Fruit fly (Drosophila melanogaster): ENCODE data around the gene CCHa2.

CCHa2 gene

dm6 chr3R:13397040-13397439, 2.0 kb upstream of the CCHa2 start, which contains the start of gene CG14374:
TSS of gene CG14374 (minus strand) at chr3R:13397140.
- TF ChIP-seq CG7101 (tag; optimal IDR thresholded peaks at IDR 0.05) (no peak), tj (GFP tag; optimal IDR thresholded peaks at IDR 0.05) (no peak), Hr96 (GFP tag; optimal IDR thresholded peaks at IDR 0.05) (no peak), CG5204 (GFP tag; optimal IDR thresholded peaks at IDR 0.05) (no peak), pad (GFP tag; optimal IDR thresholded peaks at IDR 0.05) (no peak), Clk (GFP tag; optimal IDR thresholded peaks at IDR 0.05) (no peak), CG14711 (tag; optimal IDR thresholded peaks at IDR 0.05) (no peak), kay (GFP tag; ENCODE audit: borderline replicate concordance) (no peak), CG1620 (GFP tag; optimal IDR thresholded peaks at IDR 0.05) (no peak), toe (GFP tag; optimal IDR thresholded peaks at IDR 0.05) (no peak), CG7045 (GFP tag; optimal IDR thresholded peaks at IDR 0.05) (no peak), CG12768 (GFP tag; optimal IDR thresholded peaks at IDR 0.05) (no peak), bab1 (GFP tag; optimal IDR thresholded peaks at IDR 0.05) (no peak), Mnt (GFP tag; optimal IDR thresholded peaks at IDR 0.05) (no peak), cnc (optimal IDR thresholded peaks at IDR 0.05) (no peak), cic (GFP tag; optimal IDR thresholded peaks at IDR 0.05) (no peak), Crg-1 (GFP tag; optimal IDR thresholded peaks at IDR 0.05) (no peak), CG33017 (tag; optimal IDR thresholded peaks at IDR 0.05) (no peak), ovo (GFP tag; optimal IDR thresholded peaks at IDR 0.05) (no peak)

- TF ChIP-seq toe (GFP tag; optimal IDR thresholded peaks at IDR 0.05) (no peak), bab1 (GFP tag; optimal IDR thresholded peaks at IDR 0.05) (no peak), Mnt (GFP tag; optimal IDR thresholded peaks at IDR 0.05) (no peak), cic (GFP tag; optimal IDR thresholded peaks at IDR 0.05) (no peak), CG5204 (GFP tag; optimal IDR thresholded peaks at IDR 0.05) (no peak), CG1620 (GFP tag; optimal IDR thresholded peaks at IDR 0.05) (no peak), CG11617 (GFP tag; optimal IDR thresholded peaks at IDR 0.05) (no peak), CG33017 (tag; optimal IDR thresholded peaks at IDR 0.05) (no peak), CG14711 (tag; optimal IDR thresholded peaks at IDR 0.05) (no peak)
Observed at dm6 chr3R:13393009-13393408, 2.0 kb downstream of the CCHa2 start.

- no peak for TF ChIP-seq CG33017 (tag; optimal IDR thresholded peaks at IDR 0.05)
- no peak for TF ChIP-seq CG1620 (GFP tag; optimal IDR thresholded peaks at IDR 0.05)
- no peak for TF ChIP-seq bab1 (GFP tag; optimal IDR thresholded peaks at IDR 0.05)
- no peak for TF ChIP-seq Hr96 (GFP tag; optimal IDR thresholded peaks at IDR 0.05)
- no peak for TF ChIP-seq pad (GFP tag; optimal IDR thresholded peaks at IDR 0.05)
- no peak for TF ChIP-seq toe (GFP tag; optimal IDR thresholded peaks at IDR 0.05)
- no peak for TF ChIP-seq kay (GFP tag; ENCODE audit: borderline replicate concordance)
- TF ChIP-seq CG12768 (GFP tag; optimal IDR thresholded peaks at IDR 0.05): no peak
- TF ChIP-seq cic (GFP tag; optimal IDR thresholded peaks at IDR 0.05): no peak
- no peak for TF ChIP-seq ovo (GFP tag; optimal IDR thresholded peaks at IDR 0.05)
- TF ChIP-seq cnc (optimal IDR thresholded peaks at IDR 0.05): no peak
- no peak for TF ChIP-seq Clk (GFP tag; optimal IDR thresholded peaks at IDR 0.05)
- TF ChIP-seq CG7045 (GFP tag; optimal IDR thresholded peaks at IDR 0.05): no peak
Observed at dm6 chr3R:13390490-13390889, 4.5 kb downstream of the CCHa2 start.

DNA sequence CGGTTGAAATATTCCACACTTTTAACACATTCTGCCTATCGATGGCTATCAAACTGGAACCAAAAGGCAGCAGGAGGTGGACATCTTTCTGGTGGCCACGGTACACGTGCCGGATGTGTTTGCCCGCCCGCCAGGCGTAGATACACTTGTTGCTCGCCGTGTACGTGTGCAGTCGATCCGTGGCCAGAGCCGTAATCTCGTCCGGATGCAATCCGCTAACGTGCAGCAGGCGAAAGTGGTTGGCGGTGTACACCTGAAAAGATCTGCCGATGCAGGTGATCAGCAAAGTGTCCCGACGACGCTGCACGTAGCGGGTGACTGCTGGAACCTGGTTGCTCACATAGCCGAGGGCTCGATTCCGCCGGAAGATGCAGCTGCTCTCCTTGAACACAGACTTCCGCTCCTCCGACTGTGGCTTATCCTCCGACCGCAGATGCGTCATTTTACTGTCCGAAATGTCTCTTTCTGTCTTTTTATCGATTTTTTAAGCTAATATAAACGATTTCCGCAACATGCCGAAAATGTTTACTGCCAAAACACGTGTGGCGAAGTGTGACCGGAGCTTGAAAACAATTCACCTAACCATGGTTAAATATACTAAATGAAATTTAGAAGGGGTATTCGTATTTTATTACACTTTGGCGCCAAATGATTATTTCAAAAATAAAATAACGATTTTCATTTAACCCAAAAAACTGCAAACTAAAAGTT, 6.7 kb downstream of the CCHa2 start, which contains the start of gene CG9799:
Gene CG9799, minus strand, starts transcription at position 550 of the 711 bp plus-strand sequence.
- TF ChIP-seq Mnt (GFP tag; optimal IDR thresholded peaks at IDR 0.05): peak; percentile 99
- TF ChIP-seq CG5204 (GFP tag; optimal IDR thresholded peaks at IDR 0.05): no peak
- TF ChIP-seq CG7101 (tag; optimal IDR thresholded peaks at IDR 0.05): no peak
- no peak for TF ChIP-seq tj (GFP tag; optimal IDR thresholded peaks at IDR 0.05)
- no peak for TF ChIP-seq cnc (optimal IDR thresholded peaks at IDR 0.05)
- peak; percentile 26 for TF ChIP-seq bab1 (GFP tag; optimal IDR thresholded peaks at IDR 0.05)
- no peak for TF ChIP-seq Hr96 (GFP tag; optimal IDR thresholded peaks at IDR 0.05)
- TF ChIP-seq pad (GFP tag; optimal IDR thresholded peaks at IDR 0.05): no peak

- TF ChIP-seq CG11617 (GFP tag; optimal IDR thresholded peaks at IDR 0.05) (no peak), Clk (GFP tag; optimal IDR thresholded peaks at IDR 0.05) (no peak), Mnt (GFP tag; optimal IDR thresholded peaks at IDR 0.05) (no peak), CG1620 (GFP tag; optimal IDR thresholded peaks at IDR 0.05) (no peak), kay (GFP tag; ENCODE audit: borderline replicate concordance) (peak; percentile 91), CG12768 (GFP tag; optimal IDR thresholded peaks at IDR 0.05) (no peak)
Observed at dm6 chr3R:13385105-13385504, 9.9 kb downstream of the CCHa2 start.

DNA sequence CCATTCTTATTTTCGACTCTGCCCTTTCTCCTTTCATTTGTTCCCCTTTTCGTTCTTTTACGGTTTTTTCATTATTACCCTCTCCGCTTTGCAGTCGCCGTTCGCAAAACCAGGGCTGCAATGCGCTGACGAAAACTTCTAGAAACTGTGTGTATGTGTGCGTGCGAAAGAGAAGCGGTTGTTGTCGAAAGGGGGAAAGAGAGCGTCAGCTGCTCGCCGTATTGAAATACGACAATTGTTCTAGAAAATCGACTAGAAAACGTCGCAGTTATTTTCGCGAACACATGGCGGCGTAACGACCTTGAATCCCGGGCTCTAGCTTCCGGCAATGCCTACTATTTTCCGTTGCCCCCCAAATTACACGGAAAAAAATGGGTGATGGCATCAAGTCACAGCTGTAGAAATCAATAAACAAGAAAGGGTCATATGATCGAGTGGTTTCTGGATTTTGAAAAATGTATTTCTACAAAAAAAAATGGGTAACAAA, 12.3 kb downstream of the CCHa2 start:
- TF ChIP-seq CG7045 (GFP tag; optimal IDR thresholded peaks at IDR 0.05): no peak
- peak; percentile 93 for TF ChIP-seq kay (GFP tag; ENCODE audit: borderline replicate concordance)
- TF ChIP-seq bab1 (GFP tag; optimal IDR thresholded peaks at IDR 0.05): peak; percentile 3
- peak; percentile 22 for TF ChIP-seq CG14711 (tag; optimal IDR thresholded peaks at IDR 0.05)
- peak; percentile 23 for TF ChIP-seq CG7101 (tag; optimal IDR thresholded peaks at IDR 0.05)
- peak; percentile 92 for TF ChIP-seq pad (GFP tag; optimal IDR thresholded peaks at IDR 0.05)
- no peak for TF ChIP-seq cnc (optimal IDR thresholded peaks at IDR 0.05)
- no peak for TF ChIP-seq Hr96 (GFP tag; optimal IDR thresholded peaks at IDR 0.05)
- TF ChIP-seq Crg-1 (GFP tag; optimal IDR thresholded peaks at IDR 0.05): no peak
- TF ChIP-seq CG33017 (tag; optimal IDR thresholded peaks at IDR 0.05): peak; percentile 31
- no peak for TF ChIP-seq CG5204 (GFP tag; optimal IDR thresholded peaks at IDR 0.05)
- peak; percentile 86 for TF ChIP-seq Mnt (GFP tag; optimal IDR thresholded peaks at IDR 0.05)
- TF ChIP-seq CG1620 (GFP tag; optimal IDR thresholded peaks at IDR 0.05): no peak
- TF ChIP-seq cic (GFP tag; optimal IDR thresholded peaks at IDR 0.05): peak; percentile 32
- TF ChIP-seq CG12768 (GFP tag; optimal IDR thresholded peaks at IDR 0.05): peak; percentile 21
- peak; percentile 50 for TF ChIP-seq CG11617 (GFP tag; optimal IDR thresholded peaks at IDR 0.05)
- TF ChIP-seq Clk (GFP tag; optimal IDR thresholded peaks at IDR 0.05): no peak
- TF ChIP-seq toe (GFP tag; optimal IDR thresholded peaks at IDR 0.05): no peak
- TF ChIP-seq tj (GFP tag; optimal IDR thresholded peaks at IDR 0.05): no peak
- TF ChIP-seq ovo (GFP tag; optimal IDR thresholded peaks at IDR 0.05): peak; percentile 15

All from whole organism, adult.